Worm (Caenorhabditis elegans) whole organism, L1 larva: ENCODE measurements around the gene T07F10.5.

Experiments used
- aly-2 ChIP-seq: fragments of 150-350 bp; optimal IDR thresholded peaks from 2 replicates; lab custom pipeline; 2014; ENCODE audit warnings: missing biosample characterization, missing genetic modification characterization
- ceh-63 ChIP-seq: fragments of 200-800 bp; sonication (Bioruptor generic); optimal IDR thresholded peaks from 2 replicates; lab custom pipeline; 2018; ENCODE audit warnings: mild to moderate bottlenecking, missing genetic modification characterization, missing compliant biosample characterization
- ceh-8 ChIP-seq: fragments of 200-800 bp; sonication (Bioruptor generic); optimal IDR thresholded peaks from 2 replicates; lab custom pipeline; 2018; ENCODE audit warnings: mild to moderate bottlenecking, missing genetic modification characterization, moderate library complexity, missing compliant biosample characterization
- ceh-82 ChIP-seq, 3 experiments: fragments of 150-350 bp in 1 of 3; sonication (generic microtip) in 2 of 3; optimal IDR thresholded peaks; 2 replicates each; lab custom pipeline; 2014 to 2017; ENCODE audit warnings: missing biosample characterization in 3 of 3, missing genetic modification characterization in 3 of 3
- ces-1 ChIP-seq: fragments of 150-350 bp; optimal IDR thresholded peaks from 2 replicates; lab custom pipeline; 2014; ENCODE audit warnings: missing biosample characterization, missing genetic modification reagents, missing genetic modification characterization
- fos-1 ChIP-seq: fragments of 150-350 bp; optimal IDR thresholded peaks from 2 replicates; lab custom pipeline; 2014; ENCODE audit warnings: missing biosample characterization, missing genetic modification characterization
- hpl-2 ChIP-seq: fragments of 150-350 bp; optimal IDR thresholded peaks from 2 replicates; lab custom pipeline; 2014; ENCODE audit warnings: missing biosample characterization, missing genetic modification reagents, missing genetic modification characterization
- lin-39 ChIP-seq: fragments of 150-350 bp; optimal IDR thresholded peaks from 2 replicates; lab custom pipeline; 2014; ENCODE audit warnings: missing biosample characterization, missing genetic modification reagents, missing genetic modification characterization
- skn-1 ChIP-seq: fragments of 150-350 bp; optimal IDR thresholded peaks from 2 replicates; lab custom pipeline; 2014; ENCODE audit warnings: missing biosample characterization, missing genetic modification characterization

ce11 chrV:12819792-12820453 lies 45.8 kb upstream of the T07F10.5 start, which contains the start of the genes ZC443.4 and ugt-18:
- TF ChIP-seq hpl-2 (GFP tag; lab: Kevin White, UChicago), result no peak
- TF ChIP-seq ceh-8, result no peak
- TF ChIP-seq aly-2, result no peak
- TF ChIP-seq lin-39 (tag; lab: Kevin White, UChicago), result no peak
- no peak for TF ChIP-seq skn-1 (tag; lab: Kevin White, UChicago)
- TF ChIP-seq fos-1 (tag; lab: Kevin White, UChicago), result no peak
- TF ChIP-seq ces-1, result no peak
- TF ChIP-seq ceh-82 (tag; optimal IDR thresholded peaks at IDR 0.05; lab: Kevin White, UChicago), result no peak
- no peak for TF ChIP-seq ceh-63
